Worm (Caenorhabditis elegans): ENCODE results near the gene plx-1.
A peak's percentile ranks its signal among the peaks of the same experiment; 100 is the strongest.

plx-1 gene

ce11 chrIV:991647-992400 lies 32.5 kb downstream of the plx-1 start, which contains the start of gene lep-2:
lep-2 (plus strand) TSS chrIV:992283.
- TF ChIP-seq snpc-4 (tag; optimal IDR thresholded peaks at IDR 0.05) (no peak), F16B12.6 (tag; optimal IDR thresholded peaks at IDR 0.05) (no peak), Y116A8C.19 (tag; optimal IDR thresholded peaks at IDR 0.05; ENCODE audit: borderline replicate concordance) (no peak), unc-86 (tag; optimal IDR thresholded peaks at IDR 0.05) (peak; percentile 18), ztf-4 (tag; optimal IDR thresholded peaks at IDR 0.05) (no peak), mef-2 (tag; optimal IDR thresholded peaks at IDR 0.05) (no peak), nhr-90 (tag; optimal IDR thresholded peaks at IDR 0.05; ENCODE audit: poor library complexity) (no peak), nhr-19 (GFP tag; conservative IDR thresholded peaks at IDR 0.05) (peak; percentile 38), hlh-4 (tag; optimal IDR thresholded peaks at IDR 0.05) (no peak), elt-3 (tag; optimal IDR thresholded peaks at IDR 0.05) (no peak), ceh-88 (GFP tag; IDR thresholded peaks at IDR 0.05) (no peak), egl-13 (tag; optimal IDR thresholded peaks at IDR 0.05) (no peak), ceh-82 (tag; optimal IDR thresholded peaks at IDR 0.05) (peak in 1 of 3 experiments; percentile 13), aly-2 (tag; optimal IDR thresholded peaks at IDR 0.05) (no peak), unc-30 (tag; optimal IDR thresholded peaks at IDR 0.05) (no peak), lsy-2 (tag; optimal IDR thresholded peaks at IDR 0.05) (peak; percentile 36 to 59), mdl-1 (tag; optimal IDR thresholded peaks at IDR 0.05) (no peak), jun-1 (tag; optimal IDR thresholded peaks at IDR 0.05) (no peak), mab-9 (GFP tag; IDR thresholded peaks at IDR 0.05) (no peak), lin-39 (tag; optimal IDR thresholded peaks at IDR 0.05) (no peak), zip-4 (GFP tag; optimal IDR thresholded peaks at IDR 0.05) (no peak), vab-15 (tag; optimal IDR thresholded peaks at IDR 0.05) (no peak), lin-15B (tag; optimal IDR thresholded peaks at IDR 0.05) (no peak), lin-14 (GFP tag; optimal IDR thresholded peaks at IDR 0.05) (no peak), unc-62 (GFP tag; optimal IDR thresholded peaks at IDR 0.05) (no peak), pqm-1 (tag; optimal IDR thresholded peaks at IDR 0.05) (no peak), isw-1 (GFP tag; IDR thresholded peaks at IDR 0.05) (peak; percentile 31), ceh-8 (GFP tag; optimal IDR thresholded peaks at IDR 0.05) (no peak), sox-4 (tag; optimal IDR thresholded peaks at IDR 0.05) (no peak), egl-27 (tag; optimal IDR thresholded peaks at IDR 0.05) (no peak), ces-1 (GFP tag; optimal IDR thresholded peaks at IDR 0.05) (no peak), snu-23 (GFP tag; optimal IDR thresholded peaks at IDR 0.05) (peak; percentile 50), sptf-1 (tag; optimal IDR thresholded peaks at IDR 0.05) (no peak), hlh-17 (GFP tag; optimal IDR thresholded peaks at IDR 0.05; ENCODE audit: borderline replicate concordance) (no peak), alr-1 (tag; optimal IDR thresholded peaks at IDR 0.05; ENCODE audit: borderline replicate concordance) (no peak), nhr-20 (tag; optimal IDR thresholded peaks at IDR 0.05) (peak; percentile 13), tbx-2 (tag; optimal IDR thresholded peaks at IDR 0.05) (peak; percentile 15), C34B4.2 (tag; optimal IDR thresholded peaks at IDR 0.05) (no peak), nhr-84 (tag; optimal IDR thresholded peaks at IDR 0.05) (no peak), sup-37 (GFP tag; optimal IDR thresholded peaks at IDR 0.05) (no peak), rnt-1 (tag; optimal IDR thresholded peaks at IDR 0.05) (no peak), blmp-1 (tag; optimal IDR thresholded peaks at IDR 0.05) (no peak), C16A3.4 (tag; optimal IDR thresholded peaks at IDR 0.05) (peak; percentile 7), grh-1 (GFP tag; IDR thresholded peaks at IDR 0.05) (0 out of 2 replicates have a peak, but pooled peaks have one; percentile 33), ets-5 (GFP tag; IDR thresholded peaks at IDR 0.05) (no peak), fkh-4 (tag; optimal IDR thresholded peaks at IDR 0.05; ENCODE audit: borderline replicate concordance) (no peak), ama-1 (optimal IDR thresholded peaks at IDR 0.05) (no peak), dsc-1 (tag; optimal IDR thresholded peaks at IDR 0.05) (no peak), tlp-1 (tag; optimal IDR thresholded peaks at IDR 0.05) (no peak), nhr-237 (tag; optimal IDR thresholded peaks at IDR 0.05) (no peak), hpl-2 (GFP tag; optimal IDR thresholded peaks at IDR 0.05) (no peak), pax-3 (tag; optimal IDR thresholded peaks at IDR 0.05) (no peak)
